Worm (Caenorhabditis elegans) whole organism, young adult: ENCODE data around the gene epg-5.

Source experiments
- B0261.1 ChIP-seq: sonication (generic microtip); optimal IDR thresholded peaks from 2 replicates; lab custom pipeline; 2016; ENCODE audit warnings: mild to moderate bottlenecking, missing genetic modification characterization, moderate library complexity, missing compliant biosample characterization
- C06A6.2 ChIP-seq: fragments of 200-800 bp; sonication (Bioruptor generic); conservative IDR thresholded peaks from 2 replicates; pipeline ENCODE4 v1.3.6; 2022; ENCODE audit warnings: missing genetic modification characterization, missing compliant biosample characterization
- F33H1.4 ChIP-seq: fragments of 200-800 bp; sonication (Bioruptor generic); IDR thresholded peaks from 2 replicates; pipeline ENCODE4 v1.3.6; 2022; ENCODE audit warnings: missing genetic modification reagents, missing genetic modification characterization, missing compliant biosample characterization
- F37B4.10 ChIP-seq: fragments of 200-800 bp; sonication (Bioruptor generic); IDR thresholded peaks from 2 replicates; pipeline ENCODE4 v1.3.6; 2022; ENCODE audit warnings: missing genetic modification characterization, missing compliant biosample characterization
- F39B2.1 ChIP-seq: fragments of 200-800 bp; sonication (Bioruptor generic); IDR thresholded peaks from 2 replicates; pipeline ENCODE4 v1.3.6; 2022; ENCODE audit warnings: missing genetic modification reagents, missing genetic modification characterization, missing compliant biosample characterization
- F49E8.2 ChIP-seq: sonication (generic microtip); optimal IDR thresholded peaks from 3 replicates; lab custom pipeline; 2017; ENCODE audit warnings: missing genetic modification characterization, mild to moderate bottlenecking, missing compliant biosample characterization, antibody characterized with exemption, moderate library complexity; ENCODE audit not compliant: insufficient read depth
- F52B5.7 ChIP-seq: sonication (generic microtip); optimal IDR thresholded peaks from 2 replicates; lab custom pipeline; 2016; ENCODE audit warnings: mild to moderate bottlenecking, missing genetic modification characterization, missing compliant biosample characterization
- K12H6.12 ChIP-seq: fragments of 200-800 bp; sonication (Bioruptor generic); optimal IDR thresholded peaks from 2 replicates; lab custom pipeline; 2018; ENCODE audit warnings: mild to moderate bottlenecking, missing genetic modification characterization, missing compliant biosample characterization
- Y67H2A.10 ChIP-seq: fragments of 200-800 bp; sonication (Bioruptor generic); conservative IDR thresholded peaks from 2 replicates; pipeline ENCODE4 v1.3.6; 2022; ENCODE audit warnings: missing genetic modification reagents, missing genetic modification characterization, missing compliant biosample characterization
- ZK185.1 ChIP-seq: sonication (generic microtip); optimal IDR thresholded peaks from 2 replicates; lab custom pipeline; 2016; ENCODE audit warnings: mild to moderate bottlenecking, missing genetic modification characterization, missing compliant biosample characterization; ENCODE audit not compliant: poor library complexity, severe bottlenecking
- ama-1 ChIP-seq, 3 experiments: fragments of 150-350 bp in 1 of 3; sonication (generic microtip) in 2 of 3; optimal IDR thresholded peaks; 2 replicates each; lab custom pipeline; 2014 to 2018; ENCODE audit warnings: missing biosample characterization in 2 of 3, missing genetic modification characterization in 2 of 3, missing genetic modification reagents in 2 of 3
- aptf-2 ChIP-seq: fragments of 200-800 bp; sonication (Bioruptor generic); conservative IDR thresholded peaks from 2 replicates; pipeline ENCODE4 v1.3.6; 2022; ENCODE audit warnings: missing genetic modification reagents, missing genetic modification characterization, missing compliant biosample characterization
- aptf-3 ChIP-seq: fragments of 200-800 bp; sonication (Bioruptor generic); IDR thresholded peaks from 2 replicates; pipeline ENCODE4 v1.3.6; 2022; ENCODE audit warnings: missing genetic modification characterization, missing compliant biosample characterization
- athp-1 ChIP-seq: sonication (generic microtip); optimal IDR thresholded peaks from 2 replicates; lab custom pipeline; 2017; ENCODE audit warnings: mild to moderate bottlenecking, missing genetic modification characterization, missing compliant biosample characterization
- attf-5 ChIP-seq: fragments of 200-800 bp; sonication (Bioruptor generic); optimal IDR thresholded peaks from 2 replicates; lab custom pipeline; 2018; ENCODE audit warnings: mild to moderate bottlenecking, missing genetic modification characterization, missing compliant biosample characterization
- bed-2 ChIP-seq: fragments of 200-800 bp; sonication (Bioruptor generic); IDR thresholded peaks from 2 replicates; pipeline ENCODE4 v1.3.6; 2022; ENCODE audit warnings: missing genetic modification reagents, missing genetic modification characterization, missing compliant biosample characterization
- ccch-3 ChIP-seq: fragments of 200-800 bp; sonication (Bioruptor generic); optimal IDR thresholded peaks from 2 replicates; lab custom pipeline; 2018; ENCODE audit warnings: mild to moderate bottlenecking, missing genetic modification characterization, missing compliant biosample characterization
- cebp-2 ChIP-seq: fragments of 200-800 bp; sonication (Bioruptor generic); IDR thresholded peaks from 2 replicates; pipeline ENCODE4 v1.3.6; 2022; ENCODE audit warnings: missing genetic modification characterization, missing compliant biosample characterization
- ceh-100 ChIP-seq: fragments of 200-800 bp; sonication (Bioruptor generic); IDR thresholded peaks from 2 replicates; pipeline ENCODE4 v1.3.6; 2022; ENCODE audit warnings: missing genetic modification reagents, missing genetic modification characterization, missing compliant biosample characterization
- dpl-1 ChIP-seq: fragments of 150-350 bp; optimal IDR thresholded peaks from 2 replicates; lab custom pipeline; 2014; ENCODE audit warnings: missing biosample characterization, missing genetic modification reagents, missing genetic modification characterization
- gei-17 ChIP-seq: fragments of 200-800 bp; sonication (Bioruptor generic); optimal IDR thresholded peaks from 2 replicates; lab custom pipeline; 2018; ENCODE audit warnings: mild to moderate bottlenecking, missing genetic modification characterization, missing compliant biosample characterization
- hmg-1.2 ChIP-seq: fragments of 200-800 bp; sonication (Bioruptor generic); IDR thresholded peaks from 2 replicates; pipeline ENCODE4 v1.3.6; 2022; ENCODE audit warnings: missing genetic modification reagents, missing genetic modification characterization, missing compliant biosample characterization
- hrde-1 ChIP-seq: sonication (generic microtip); optimal IDR thresholded peaks from 2 replicates; lab custom pipeline; 2016; ENCODE audit warnings: missing genetic modification characterization, mild to moderate bottlenecking, missing compliant biosample characterization, moderate library complexity, missing genotype, missing genetic modification reagents, borderline replicate concordance
- madf-10 ChIP-seq: sonication (generic microtip); optimal IDR thresholded peaks from 2 replicates; lab custom pipeline; 2016; ENCODE audit warnings: mild to moderate bottlenecking, missing genetic modification characterization, missing compliant biosample characterization
- madf-6 ChIP-seq: fragments of 200-800 bp; sonication (Bioruptor generic); IDR thresholded peaks from 2 replicates; pipeline ENCODE4 v1.3.6; 2022; ENCODE audit warnings: missing genetic modification reagents, missing genetic modification characterization, missing compliant biosample characterization
- mcd-1 ChIP-seq: fragments of 200-800 bp; sonication (Bioruptor generic); IDR thresholded peaks from 2 replicates; pipeline ENCODE4 v1.3.6; 2022; ENCODE audit warnings: missing genetic modification reagents, missing genetic modification characterization, missing compliant biosample characterization
- mes-4 ChIP-seq: sonication (generic microtip); optimal IDR thresholded peaks from 2 replicates; lab custom pipeline; 2016; ENCODE audit warnings: missing genotype, missing genetic modification characterization, missing compliant biosample characterization
- mxl-1 ChIP-seq: sonication (generic microtip); optimal IDR thresholded peaks from 2 replicates; lab custom pipeline; 2016; ENCODE audit warnings: missing genetic modification characterization, missing compliant biosample characterization
- nhr-120 ChIP-seq: fragments of 200-800 bp; sonication (Bioruptor generic); IDR thresholded peaks from 2 replicates; pipeline ENCODE4 v1.3.6; 2022; ENCODE audit warnings: missing genetic modification characterization, missing compliant biosample characterization
- nhr-179 ChIP-seq: sonication (generic microtip); optimal IDR thresholded peaks from 2 replicates; lab custom pipeline; 2016; ENCODE audit warnings: mild to moderate bottlenecking, missing genetic modification characterization, missing compliant biosample characterization
- nhr-27 ChIP-seq: fragments of 200-800 bp; sonication (Bioruptor generic); optimal IDR thresholded peaks from 2 replicates; lab custom pipeline; 2018; ENCODE audit warnings: mild to moderate bottlenecking, missing genetic modification characterization, moderate library complexity, missing compliant biosample characterization
- nhr-80 ChIP-seq: sonication (generic microtip); optimal IDR thresholded peaks from 2 replicates; lab custom pipeline; 2016; ENCODE audit warnings: missing genetic modification characterization, missing compliant biosample characterization
- pbrm-1 ChIP-seq: fragments of 200-800 bp; sonication (Bioruptor generic); IDR thresholded peaks from 2 replicates; pipeline ENCODE4 v1.3.6; 2022; ENCODE audit warnings: missing genetic modification reagents, missing genetic modification characterization, missing compliant biosample characterization
- sea-2 ChIP-seq: fragments of 200-800 bp; sonication (Bioruptor generic); IDR thresholded peaks from 2 replicates; pipeline ENCODE4 v1.3.6; 2022; ENCODE audit warnings: missing genetic modification characterization, missing compliant biosample characterization
- snpc-3.4 ChIP-seq: sonication (generic microtip); optimal IDR thresholded peaks from 2 replicates; lab custom pipeline; 2017; ENCODE audit warnings: missing genetic modification characterization, mild to moderate bottlenecking, missing compliant biosample characterization, antibody characterized with exemption, moderate library complexity, missing genotype, missing genetic modification reagents
- snpc-4 ChIP-seq, 5 experiments: fragments of 150-350 bp in 1 of 5; sonication (generic microtip) in 4 of 5; optimal IDR thresholded peaks; 2 replicates each; lab custom pipeline; 2014 to 2018; ENCODE audit warnings: missing genetic modification characterization in 5 of 5, missing biosample characterization in 3 of 5, antibody characterized with exemption in 2 of 5, mild to moderate bottlenecking in 2 of 5, missing compliant biosample characterization in 2 of 5, missing genotype in 2 of 5, moderate library complexity in 2 of 5, missing genetic modification reagents in 1 of 5
- tbx-9 ChIP-seq: sonication (generic microtip); optimal IDR thresholded peaks from 2 replicates; lab custom pipeline; 2016; ENCODE audit warnings: borderline replicate concordance, missing genetic modification characterization, inconsistent platforms, missing compliant biosample characterization
- tlf-1 ChIP-seq: fragments of 200-800 bp; sonication (Bioruptor generic); optimal IDR thresholded peaks from 2 replicates; lab custom pipeline; 2018; ENCODE audit warnings: mild to moderate bottlenecking, missing genetic modification characterization, missing compliant biosample characterization
- xnd-1 ChIP-seq: sonication (generic microtip); optimal IDR thresholded peaks from 2 replicates; lab custom pipeline; 2016; ENCODE audit warnings: missing genotype, missing genetic modification reagents, missing genetic modification characterization, missing compliant biosample characterization
- ztf-28 ChIP-seq: fragments of 200-800 bp; sonication (Bioruptor generic); IDR thresholded peaks from 2 replicates; pipeline ENCODE4 v1.3.6; 2022; ENCODE audit warnings: missing genetic modification reagents, missing genetic modification characterization, missing compliant biosample characterization

Gene epg-5

ce11 chrII:6581236-6581635 lies 27.9 kb downstream of the epg-5 start, which contains the start of gene C56C10.6:
Gene C56C10.6, minus strand, starts transcription at chrII:6581336.
- no peak for TF ChIP-seq tlf-1 (GFP tag; lab: Kevin White, UChicago)
- TF ChIP-seq F33H1.4 (GFP tag; lab: Robert Waterston, UW) = no peak
- no peak for TF ChIP-seq gei-17 (GFP tag; lab: Kevin White, UChicago)
- TF ChIP-seq ccch-3 (GFP tag; lab: Kevin White, UChicago) = no peak
- TF ChIP-seq pbrm-1 (GFP tag; lab: Robert Waterston, UW) = no peak
- no peak for TF ChIP-seq snpc-3.4 (tag; lab: Kevin White, UChicago)
- no peak for TF ChIP-seq ZK185.1 (tag; lab: Kevin White, UChicago)
- TF ChIP-seq nhr-120 (GFP tag; lab: Robert Waterston, UW) = no peak
- TF ChIP-seq aptf-3 (GFP tag; lab: Robert Waterston, UW) = no peak
- TF ChIP-seq ama-1 (optimal IDR thresholded peaks at IDR 0.05; lab: Kevin White, UChicago) = no peak
- no peak for TF ChIP-seq ama-1 (GFP tag; optimal IDR thresholded peaks at IDR 0.05; lab: Kevin White, UChicago)
- TF ChIP-seq bed-2 = no peak
- TF ChIP-seq C06A6.2 (GFP tag; lab: Robert Waterston, UW) = no peak
- no peak for TF ChIP-seq mxl-1 (tag; lab: Kevin White, UChicago)
- TF ChIP-seq madf-10 (tag; lab: Kevin White, UChicago) = no peak
- TF ChIP-seq F37B4.10 (GFP tag; lab: Robert Waterston, UW) = no peak
- no peak for TF ChIP-seq F52B5.7
- TF ChIP-seq snpc-4 (GFP tag; optimal IDR thresholded peaks at IDR 0.05; lab: Kevin White, UChicago) = no peak
- TF ChIP-seq snpc-4 (tag; optimal IDR thresholded peaks at IDR 0.05; lab: Kevin White, UChicago) = no peak
- TF ChIP-seq F49E8.2 (tag; lab: Kevin White, UChicago) = no peak

ce11 chrII:6578378-6578777 lies 30.8 kb downstream of the epg-5 start, which contains the start of gene sra-31:
Gene sra-31, minus strand, starts transcription at chrII:6578478.
- TF ChIP-seq F37B4.10 (GFP tag; lab: Robert Waterston, UW) (no peak), dpl-1 (GFP tag; lab: Kevin White, UChicago) (no peak), xnd-1 (tag; lab: Kevin White, UChicago) (no peak), nhr-179 (no peak), F39B2.1 (GFP tag; lab: Robert Waterston, UW) (no peak), hmg-1.2 (no peak)

- no peak for TF ChIP-seq Y67H2A.10 (GFP tag; lab: Robert Waterston, UW)
- TF ChIP-seq nhr-179 = no peak
- no peak for TF ChIP-seq athp-1 (tag; lab: Kevin White, UChicago)
- TF ChIP-seq cebp-2 = no peak
- no peak for TF ChIP-seq ztf-28
Observed at ce11 chrII:6575647-6576046, 33.5 kb downstream of the epg-5 start, which contains the start of gene sra-29. Gene sra-29, minus strand, starts transcription at chrII:6575747.

- TF ChIP-seq ccch-3 (GFP tag; lab: Kevin White, UChicago) = no peak
- no peak for TF ChIP-seq tbx-9
- no peak for TF ChIP-seq nhr-80 (tag; lab: Kevin White, UChicago)
- TF ChIP-seq hrde-1 = no peak
- TF ChIP-seq mcd-1 (GFP tag; lab: Robert Waterston, UW) = no peak
- no peak for TF ChIP-seq dpl-1 (GFP tag; lab: Kevin White, UChicago)
- no peak for TF ChIP-seq K12H6.12 (tag; lab: Kevin White, UChicago)
- TF ChIP-seq sea-2 = no peak
- no peak for TF ChIP-seq nhr-27 (tag; lab: Kevin White, UChicago)
- no peak for TF ChIP-seq mxl-1 (tag; lab: Kevin White, UChicago)
- no peak for TF ChIP-seq F49E8.2 (tag; lab: Kevin White, UChicago)
- TF ChIP-seq B0261.1 (tag; lab: Kevin White, UChicago) = no peak
- no peak for TF ChIP-seq madf-6 (GFP tag; lab: Robert Waterston, UW)
- TF ChIP-seq mes-4 = no peak
- no peak for TF ChIP-seq snpc-3.4 (tag; lab: Kevin White, UChicago)
- no peak for TF ChIP-seq aptf-2
- no peak for TF ChIP-seq nhr-179
- no peak for TF ChIP-seq attf-5 (GFP tag; lab: Kevin White, UChicago)
- TF ChIP-seq ceh-100 (GFP tag; lab: Robert Waterston, UW) = no peak
Observed at ce11 chrII:6573677-6574076, 35.5 kb downstream of the epg-5 start, which contains the start of gene sra-28. Gene sra-28, minus strand, starts transcription at chrII:6573777.
